Worm (Caenorhabditis elegans) whole organism, L1 larva: ENCODE measurements around the gene mrpl-55.

Source experiments
- ces-1 ChIP-seq: fragments of 150-350 bp; optimal IDR thresholded peaks from 2 replicates; lab custom pipeline; 2014; ENCODE audit warnings: missing biosample characterization, missing genetic modification reagents, missing genetic modification characterization
- elt-3 ChIP-seq, 6 experiments: fragments of 150-350 bp in 1 of 6; sonication (generic microtip); optimal IDR thresholded peaks; 2 replicates each; lab custom pipeline; 2017 to 2018; ENCODE audit warnings: missing biosample characterization in 6 of 6, missing genetic modification characterization in 6 of 6, inconsistent platforms in 1 of 6
- lin-35 ChIP-seq, 2 experiments: fragments of 150-350 bp; optimal IDR thresholded peaks; 2 replicates each; lab custom pipeline; 2014; ENCODE audit warnings: missing biosample characterization in 2 of 2, missing genetic modification characterization in 2 of 2, missing genetic modification reagents in 2 of 2
- nhr-77 ChIP-seq: fragments of 150-350 bp; optimal IDR thresholded peaks from 2 replicates; lab custom pipeline; 2014; ENCODE audit warnings: missing biosample characterization, missing genetic modification characterization

DNA sequence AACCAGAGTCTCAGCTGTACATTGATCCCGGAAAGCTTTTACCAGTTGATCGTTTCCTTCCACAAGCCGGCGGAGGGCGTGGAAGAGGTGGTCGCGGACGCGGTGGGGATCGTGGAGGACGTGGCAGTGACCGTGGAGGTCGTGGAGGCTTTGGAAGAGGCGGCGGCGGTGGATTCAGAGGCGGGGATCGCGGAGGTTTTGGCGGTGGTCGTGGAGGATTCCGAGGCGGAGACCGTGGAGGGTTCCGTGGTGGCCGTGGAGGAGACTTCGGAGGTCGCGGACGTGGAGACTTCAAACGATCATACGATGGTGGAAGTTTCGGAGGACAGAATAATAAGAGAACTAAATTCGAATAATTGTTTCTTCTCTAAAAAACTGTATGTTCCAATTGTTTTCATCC is 17.2 kb upstream of the mrpl-55 start:
- TF ChIP-seq nhr-77 (tag; lab: Kevin White, UChicago) (no peak), elt-3 (tag; optimal IDR thresholded peaks at IDR 0.05; lab: Kevin White, UChicago) (no peak), lin-35 (GFP tag; optimal IDR thresholded peaks at IDR 0.05; lab: Kevin White, UChicago) (no peak), ces-1 (no peak)
